Fruit fly (Drosophila melanogaster) whole organism: ENCODE measurements around the gene CG33268.
"Not testable (repeated sequence)": the region's sequence is repeated elsewhere in the genome, so short reads cannot be mapped to it uniquely, and the experiment has no call there.

Experiments used
- CG8478 ChIP-seq: fragments of >200 bp; optimal IDR thresholded peaks from 2 replicates; lab custom pipeline; 2018; ENCODE audit warnings: inconsistent platforms
- Dll ChIP-seq: fragments of >200 bp; optimal IDR thresholded peaks from 2 replicates; lab custom pipeline; 2017
- EcR ChIP-seq, 2 experiments: fragments of >200 bp; optimal IDR thresholded peaks; 2 replicates each; lab custom pipeline; 2017; ENCODE audit warnings: missing biosample characterization in 2 of 2, missing genetic modification characterization in 2 of 2, missing genetic modification reagents in 2 of 2
- pan ChIP-seq: fragments of >200 bp; optimal IDR thresholded peaks from 2 replicates; lab custom pipeline; 2017
- psq ChIP-seq: fragments of >200 bp; optimal IDR thresholded peaks from 2 replicates; lab custom pipeline; 2017
- usp ChIP-seq: fragments of >200 bp; optimal IDR thresholded peaks from 2 replicates; lab custom pipeline; 2017; ENCODE audit warnings: missing biosample characterization, missing genetic modification characterization, mixed read lengths

CG33268 gene

dm6 chr3L:11588594-11588993 is 2.4 kb downstream of the CG33268 start:
- TF ChIP-seq Dll (no peak), psq (no peak), EcR (GFP tag; optimal IDR thresholded peaks at IDR 0.05; lab: Kevin White, UChicago) (no peak), CG8478 (no peak), pan (lab: Kevin White, UChicago) (no peak), usp (GFP tag; lab: Kevin White, UChicago) (no peak)

DNA sequence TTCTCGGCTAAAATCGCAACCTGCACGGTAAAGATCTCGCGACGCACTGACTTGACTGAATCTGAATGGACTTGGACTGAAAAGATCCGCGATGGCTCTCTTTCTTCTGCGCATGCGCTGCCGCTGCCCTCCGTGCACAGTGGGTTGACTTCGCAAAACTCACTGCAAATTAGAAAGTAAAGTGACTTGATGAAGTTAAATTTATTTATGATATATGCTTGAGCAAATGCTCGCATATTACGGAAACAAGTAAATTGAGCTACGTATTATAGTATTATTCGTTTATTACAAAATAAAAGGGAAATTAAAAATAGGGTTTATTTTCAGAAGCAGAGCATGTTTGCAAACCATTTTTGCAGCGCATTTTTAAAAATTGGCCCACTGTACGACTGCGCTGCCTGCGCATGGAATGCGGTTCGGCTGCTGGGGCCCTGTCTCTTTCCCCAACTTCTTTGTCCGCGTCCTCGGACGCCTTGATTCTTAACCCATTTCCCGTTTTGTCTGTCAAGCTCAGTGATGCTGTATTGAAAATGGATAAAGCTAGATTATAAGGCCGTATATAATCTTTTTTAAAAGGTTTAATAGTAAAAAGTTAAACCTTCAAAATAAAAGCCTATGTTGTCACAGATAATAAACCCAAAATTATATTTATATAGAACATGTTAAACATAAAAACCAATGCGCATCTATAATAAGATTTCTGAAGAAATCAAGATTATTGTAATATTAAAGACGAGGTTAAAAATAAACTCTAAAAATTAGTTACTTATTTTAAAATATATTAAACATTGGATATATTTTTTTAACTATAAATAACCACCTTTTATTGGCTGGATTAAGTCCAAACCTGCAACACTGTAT is 3.1 kb downstream of the CG33268 start, which contains the start of gene rt:
TSS of gene rt (minus strand) at position 51 of the 861 bp plus-strand sequence.
- no peak for TF ChIP-seq psq
- no peak for TF ChIP-seq usp (GFP tag; lab: Kevin White, UChicago)

- TF ChIP-seq usp (GFP tag; lab: Kevin White, UChicago): no peak
- peak; percentile 70 for TF ChIP-seq Dll
- no peak for TF ChIP-seq psq
- no peak for TF ChIP-seq CG8478
Observed at dm6 chr3L:11586794-11587462, 4.1 kb downstream of the CG33268 start.

DNA sequence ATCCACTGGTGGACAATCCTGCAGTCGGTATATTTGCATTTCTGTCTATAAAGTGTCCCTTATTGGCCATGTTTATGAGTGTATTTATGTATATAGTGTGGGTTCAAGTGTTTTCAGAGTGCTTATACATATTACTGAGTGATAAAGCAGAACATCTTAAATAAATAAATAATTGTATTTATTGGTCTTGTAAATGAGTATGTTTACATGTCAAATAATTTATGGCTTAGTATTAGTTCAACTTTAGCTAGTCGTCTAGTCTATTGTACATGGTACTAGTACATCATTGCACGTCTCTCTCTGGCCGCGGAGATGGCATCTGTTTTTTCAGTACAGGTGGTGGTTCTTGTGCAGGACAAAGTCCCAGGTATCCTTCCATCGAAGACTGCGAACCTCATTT is 7.1 kb downstream of the CG33268 start, which contains the start of gene CG32086:
TSS of gene CG32086 (minus strand) at position 101 of the 400 bp plus-strand sequence.
- TF ChIP-seq usp (GFP tag; lab: Kevin White, UChicago) (no peak), pan (lab: Kevin White, UChicago) (no peak), EcR (GFP tag; optimal IDR thresholded peaks at IDR 0.05; lab: Kevin White, UChicago) (no peak), CG8478 (no peak), Dll (no peak), psq (no peak)

dm6 chr3L:11582097-11582496 is 8.9 kb downstream of the CG33268 start, which contains the start of gene CG33269:
Gene CG33269 (minus strand): TSS chr3L:11582197.
- TF ChIP-seq usp (GFP tag; lab: Kevin White, UChicago) (no peak), CG8478 (no peak), Dll (no peak), pan (lab: Kevin White, UChicago) (no peak), psq (no peak), EcR (GFP tag; optimal IDR thresholded peaks at IDR 0.05; lab: Kevin White, UChicago) (no peak)

- no peak for TF ChIP-seq pan (lab: Kevin White, UChicago)
- no peak for TF ChIP-seq Dll
- TF ChIP-seq CG8478: no peak
- no peak for TF ChIP-seq psq
- TF ChIP-seq EcR (GFP tag; optimal IDR thresholded peaks at IDR 0.05; lab: Kevin White, UChicago): no peak
- TF ChIP-seq usp (GFP tag; lab: Kevin White, UChicago): no peak
Observed at dm6 chr3L:11580919-11581318, 10.1 kb downstream of the CG33268 start, which contains the start of gene CG43391. Gene CG43391 (minus strand): TSS chr3L:11581019.

- TF ChIP-seq CG8478 (no peak), usp (GFP tag; lab: Kevin White, UChicago) (no peak), psq (no peak), EcR (GFP tag; optimal IDR thresholded peaks at IDR 0.05; lab: Kevin White, UChicago) (no peak), pan (lab: Kevin White, UChicago) (no peak), Dll (no peak)
Observed at dm6 chr3L:11579919-11580318, 11.1 kb downstream of the CG33268 start, which contains the start of gene CG43390. Gene CG43390 (minus strand): TSS chr3L:11579950.

DNA sequence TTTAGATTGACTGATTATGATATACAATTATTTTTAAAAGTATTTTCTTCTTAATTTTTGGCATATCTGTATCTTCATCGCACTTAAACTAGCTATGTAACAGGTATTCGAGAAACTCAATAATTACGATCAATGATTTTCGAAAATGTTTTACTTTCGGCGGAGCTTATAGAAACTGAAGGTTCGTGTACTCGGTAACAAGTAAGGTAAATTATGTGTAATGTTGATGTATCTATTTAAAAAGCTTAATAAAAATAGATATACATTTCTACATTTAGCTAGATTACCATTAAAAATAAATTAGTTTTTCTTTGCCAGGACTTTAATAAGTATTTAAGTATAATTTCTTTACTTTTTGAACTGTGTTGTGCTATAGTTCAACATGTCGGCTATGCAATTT is 12.2 kb downstream of the CG33268 start:
- TF ChIP-seq usp (GFP tag; lab: Kevin White, UChicago) (no peak), CG8478 (no peak)

- TF ChIP-seq EcR (GFP tag; optimal IDR thresholded peaks at IDR 0.05; lab: Kevin White, UChicago): no peak
- no peak for TF ChIP-seq usp (GFP tag; lab: Kevin White, UChicago)
- TF ChIP-seq CG8478: no peak
- no peak for TF ChIP-seq Dll
- no peak for TF ChIP-seq pan (lab: Kevin White, UChicago)
- TF ChIP-seq psq: no peak
Observed at dm6 chr3L:11578211-11578673, 12.8 kb downstream of the CG33268 start, which contains the start of gene CG33270. Gene CG33270 (minus strand): TSS chr3L:11578623.

DNA sequence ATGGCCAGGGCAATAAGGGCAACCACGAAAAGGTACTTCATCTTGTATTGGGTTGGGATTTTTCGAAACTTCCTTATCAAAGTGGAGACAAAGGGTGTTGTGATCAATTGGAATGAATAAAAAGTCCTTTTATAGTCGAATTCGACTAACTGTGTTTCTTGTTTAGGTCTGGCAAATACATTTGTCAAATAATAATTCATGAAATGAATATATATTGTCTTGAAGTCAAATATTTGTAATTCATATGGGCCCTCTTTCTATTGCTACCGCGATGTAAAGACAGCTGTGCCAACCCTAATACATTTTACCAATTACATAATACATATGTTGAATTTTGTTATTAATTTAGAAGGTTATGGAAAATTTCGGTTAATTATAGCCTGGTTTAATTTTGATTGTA is 13.6 kb downstream of the CG33268 start, which contains the start of gene CG33271:
TSS of gene CG33271 (minus strand) at position 101 of the 400 bp plus-strand sequence.
- no peak for TF ChIP-seq Dll
- TF ChIP-seq CG8478: no peak
- no peak for TF ChIP-seq EcR (GFP tag; optimal IDR thresholded peaks at IDR 0.05; lab: Kevin White, UChicago)
- no peak for TF ChIP-seq psq
- no peak for TF ChIP-seq pan (lab: Kevin White, UChicago)
- TF ChIP-seq usp (GFP tag; lab: Kevin White, UChicago): no peak

DNA sequence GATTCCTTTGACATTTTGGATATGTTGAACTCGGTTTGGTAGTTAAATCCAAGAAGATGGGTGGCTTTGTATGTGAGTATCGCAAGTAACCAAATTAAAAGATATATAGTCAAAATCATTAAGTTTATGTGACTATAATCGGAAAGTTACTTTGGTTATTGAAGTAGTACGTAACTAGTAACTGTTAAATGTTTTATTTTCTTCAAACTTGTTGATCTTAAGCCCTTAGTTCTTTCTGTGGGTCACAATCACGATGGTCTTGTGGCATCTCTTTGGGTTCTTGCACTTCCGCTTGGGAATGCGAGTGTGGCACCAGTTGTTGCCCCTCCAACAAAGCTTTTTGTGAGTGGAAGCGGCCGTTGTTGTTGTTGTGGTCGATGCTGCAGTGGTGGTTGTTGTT is 14.1 kb downstream of the CG33268 start, which contains the start of gene CG33489:
TSS of gene CG33489 (minus strand) at position 101 of the 400 bp plus-strand sequence.
- not testable (repeated sequence) for TF ChIP-seq CG8478; usp (GFP tag; lab: Kevin White, UChicago); pan (lab: Kevin White, UChicago)

- no peak for TF ChIP-seq EcR (GFP tag; optimal IDR thresholded peaks at IDR 0.05; lab: Kevin White, UChicago)
Observed at dm6 chr3L:11574563-11574962, 16.5 kb downstream of the CG33268 start, which contains the start of gene CG33490. Gene CG33490 (minus strand): TSS chr3L:11574663.
